Worm (Caenorhabditis elegans) whole organism, L4/young adult: ENCODE data around the gene ZK742.4.

Experiments
- W03F9.2 ChIP-seq: fragments of 150-350 bp; optimal IDR thresholded peaks from 2 replicates; lab custom pipeline; 2014; ENCODE audit warnings: missing biosample characterization, missing genetic modification characterization
- dao-5 ChIP-seq: sonication (generic microtip); optimal IDR thresholded peaks from 2 replicates; lab custom pipeline; 2016; ENCODE audit warnings: missing genotype, missing genetic modification characterization, moderate library complexity, missing compliant biosample characterization
- him-1 ChIP-seq: sonication (generic microtip); optimal IDR thresholded peaks from 2 replicates; lab custom pipeline; 2016; ENCODE audit warnings: missing genotype, missing genetic modification reagents, missing genetic modification characterization, missing compliant biosample characterization

Gene ZK742.4

DNA sequence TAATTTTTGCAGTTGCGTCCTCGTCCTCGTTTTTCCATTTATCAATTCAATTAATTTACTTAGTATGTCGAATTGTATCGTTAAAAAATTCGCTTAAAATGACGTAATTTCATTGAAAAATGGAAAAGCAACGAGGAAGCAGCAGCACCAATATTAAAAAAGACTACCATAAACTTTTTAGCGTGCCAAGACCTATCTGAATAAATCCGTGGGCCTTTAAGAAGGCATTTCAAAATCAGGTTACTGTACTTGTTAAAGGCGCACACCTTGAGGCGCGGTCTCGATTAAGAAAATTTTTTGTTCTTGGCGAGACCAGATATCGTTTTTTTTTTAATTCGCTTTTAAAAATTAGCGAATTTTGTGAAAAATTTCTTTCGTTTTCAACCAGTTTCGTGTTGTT is 37.9 kb downstream of the ZK742.4 start:
- no peak for TF ChIP-seq W03F9.2 (tag; lab: Kevin White, UChicago)

DNA sequence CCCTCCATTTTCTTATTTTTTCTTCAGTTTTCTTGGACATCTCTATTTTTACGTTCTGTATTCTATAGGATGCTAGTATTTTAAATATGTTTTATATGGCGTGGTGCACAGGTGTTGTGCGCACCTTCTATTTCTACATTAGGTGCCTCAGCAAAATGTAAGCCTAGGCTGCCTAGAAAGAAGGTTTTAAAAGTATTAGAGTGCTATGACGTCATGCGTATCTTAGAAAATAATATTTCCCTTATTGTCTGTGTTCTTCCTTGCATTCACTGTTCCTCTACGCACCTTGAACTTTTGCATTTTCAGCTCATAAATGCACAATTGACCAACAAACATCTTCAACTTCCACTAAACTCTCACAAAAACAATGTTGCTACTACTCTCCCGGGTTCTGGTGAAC is 40.6 kb downstream of the ZK742.4 start, which contains the start of gene frpr-3:
Gene frpr-3, plus strand, starts transcription at position 301 of the 400 bp plus-strand sequence.
- TF ChIP-seq him-1 (tag; lab: Kevin White, UChicago) (no peak), dao-5 (no peak), W03F9.2 (tag; lab: Kevin White, UChicago) (no peak)

DNA sequence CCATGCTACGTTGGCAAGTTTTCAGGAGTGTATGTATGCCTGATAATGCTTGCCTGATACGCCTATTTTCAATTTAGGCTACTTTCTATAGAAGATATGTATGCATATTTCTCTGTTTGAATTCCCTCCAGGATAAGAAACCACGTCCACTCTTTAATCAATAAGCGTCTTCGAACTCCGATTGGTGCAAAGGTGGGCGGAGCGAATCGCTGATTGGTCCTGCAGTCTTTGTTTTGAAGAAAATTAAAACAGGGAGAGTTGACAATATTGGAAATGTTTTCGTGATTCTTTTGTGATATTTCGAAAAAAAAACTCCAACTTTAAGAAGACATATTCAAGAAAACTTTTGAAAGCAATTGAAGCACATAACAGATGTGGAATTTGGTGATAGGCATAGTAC is 49.7 kb downstream of the ZK742.4 start:
- TF ChIP-seq dao-5: no peak
- no peak for TF ChIP-seq W03F9.2 (tag; lab: Kevin White, UChicago)
- no peak for TF ChIP-seq him-1 (tag; lab: Kevin White, UChicago)
